Fruit fly (Drosophila melanogaster): ENCODE data around the gene GluRIIB.

Gene GluRIIB

DNA sequence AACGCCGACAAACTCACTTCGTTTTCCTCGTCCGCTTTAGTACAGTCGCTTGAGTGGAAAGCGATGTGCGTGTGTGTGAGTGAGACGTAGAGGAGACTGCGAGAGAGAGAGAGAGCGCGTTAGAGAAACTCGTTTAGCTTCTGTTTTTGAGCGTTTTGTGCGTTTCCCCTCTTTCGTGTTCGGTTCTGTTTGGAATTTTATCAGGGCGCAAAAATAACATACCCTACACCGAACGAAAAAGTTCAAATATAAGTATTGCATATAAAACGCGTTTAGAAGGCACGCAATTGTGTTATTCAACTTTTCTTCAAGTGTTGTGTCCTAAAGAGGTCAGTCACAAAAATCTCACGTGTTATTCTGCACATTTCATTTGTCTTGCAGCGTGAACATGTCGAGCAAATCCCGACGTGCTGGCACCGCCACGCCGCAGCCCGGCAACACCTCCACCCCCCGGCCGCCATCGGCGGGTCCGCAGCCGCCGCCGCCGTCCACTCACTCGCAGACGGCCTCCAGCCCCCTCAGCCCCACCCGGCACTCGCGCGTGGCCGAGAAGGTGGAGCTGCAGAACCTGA lies 16.1 kb upstream of the GluRIIB start (continued):
- TF ChIP-seq CG6765 (GFP tag; optimal IDR thresholded peaks at IDR 0.05) (peak; percentile 39), Antp (GFP tag; optimal IDR thresholded peaks at IDR 0.05) (peak; percentile 49), Atf3 (GFP tag; optimal IDR thresholded peaks at IDR 0.05) (no peak), unpg (GFP tag; optimal IDR thresholded peaks at IDR 0.05) (peak; percentile 59), CG6689 (GFP tag; IDR thresholded peaks at IDR 0.05) (peak; percentile 46), CG10209 (GFP tag; optimal IDR thresholded peaks at IDR 0.05) (peak; percentile 40), CG31224 (GFP tag; IDR thresholded peaks at IDR 0.05) (no peak; the same call in 1 of the 2 replicates), CG11560 (tag; IDR thresholded peaks at IDR 0.05) (no peak), amos (GFP tag; IDR thresholded peaks at IDR 0.05; ENCODE audit: partially characterized antibody) (peak; percentile 38; the same call in 1 of the 2 replicates), Lpt (GFP tag; optimal IDR thresholded peaks at IDR 0.05) (no peak), D (optimal IDR thresholded peaks at IDR 0.05) (no peak), D (GFP tag; optimal IDR thresholded peaks at IDR 0.05) (no peak), Optix (GFP tag; IDR thresholded peaks at IDR 0.05) (no peak), TFAM (GFP tag; optimal IDR thresholded peaks at IDR 0.05) (no peak), CG14710 (tag; optimal IDR thresholded peaks at IDR 0.05) (peak; percentile 4), trem (tag; optimal IDR thresholded peaks at IDR 0.05) (peak; percentile 26), vvl (GFP tag; IDR thresholded peaks at IDR 0.05) (peak; percentile 79), CG2712 (tag; optimal IDR thresholded peaks at IDR 0.05) (peak; percentile 47), CG12659 (GFP tag; optimal IDR thresholded peaks at IDR 0.05) (peak; percentile 37), hbn (GFP tag; IDR thresholded peaks at IDR 0.05; ENCODE audit: partially characterized antibody) (no peak; the same call in 1 of the 2 replicates), danr (GFP tag; IDR thresholded peaks at IDR 0.05) (peak; percentile 24; the same call in 1 of the 2 replicates), CG16863 (GFP tag; optimal IDR thresholded peaks at IDR 0.05) (peak; percentile 36), schlank (tag; optimal IDR thresholded peaks at IDR 0.05) (peak; percentile 14), Dfd (GFP tag; optimal IDR thresholded peaks at IDR 0.05) (no peak), CG1603 (tag; optimal IDR thresholded peaks at IDR 0.05) (peak; percentile 63), Sry-β (GFP tag; optimal IDR thresholded peaks at IDR 0.05) (no peak), Ptx1 (GFP tag; IDR thresholded peaks at IDR 0.05) (peak; percentile 69), CG6254 (GFP tag; optimal IDR thresholded peaks at IDR 0.05) (no peak), CG6175 (GFP tag; IDR thresholded peaks at IDR 0.05) (0 out of 3 replicates have a peak, but pooled peaks have one; percentile 50), chm (GFP tag; IDR thresholded peaks at IDR 0.05) (peak; percentile 36; the same call in 1 of the 2 replicates), Stat92E (GFP tag; optimal IDR thresholded peaks at IDR 0.05) (no peak), Dad (GFP tag; optimal IDR thresholded peaks at IDR 0.05) (peak; percentile 27), chinmo (GFP tag; IDR thresholded peaks at IDR 0.05; ENCODE audit: partially characterized antibody) (peak; percentile 70; the same call in 2 of the 4 replicates), az2 (GFP tag; optimal IDR thresholded peaks at IDR 0.05) (peak; percentile 37), CG2889 (GFP tag; IDR thresholded peaks at IDR 0.05) (0 out of 3 replicates have a peak, but pooled peaks have one; percentile 32), hb (GFP tag; IDR thresholded peaks at IDR 0.05; ENCODE audit: partially characterized antibody) (no peak), Max (GFP tag; optimal IDR thresholded peaks at IDR 0.05) (peak; percentile 1), CG6791 (GFP tag; IDR thresholded peaks at IDR 0.05; ENCODE audit: partially characterized antibody) (peak; percentile 38; the same call in 1 of the 3 replicates), Bteb2 (GFP tag; optimal IDR thresholded peaks at IDR 0.05) (peak; percentile 43), al (GFP tag; IDR thresholded peaks at IDR 0.05) (peak; percentile 30), nau (GFP tag; optimal IDR thresholded peaks at IDR 0.05) (no peak), gem (tag; optimal IDR thresholded peaks at IDR 0.05) (no peak), vfl (GFP tag; optimal IDR thresholded peaks at IDR 0.05) (no peak), cas (GFP tag; IDR thresholded peaks at IDR 0.05) (peak; percentile 36; the same call in 1 of the 2 replicates), HLH54F (GFP tag; optimal IDR thresholded peaks at IDR 0.05) (peak; percentile 34), CG13894 (tag; optimal IDR thresholded peaks at IDR 0.05) (no peak), CoRest (tag; optimal IDR thresholded peaks at IDR 0.05) (peak; percentile 45), Dip2 (GFP tag; IDR thresholded peaks at IDR 0.05) (no peak), CG7271 (tag; optimal IDR thresholded peaks at IDR 0.05) (no peak)

Measured in whole organism, embryonic.